Fruit fly (Drosophila melanogaster) S2 (cell line): ENCODE results near the gene CG13078.

ENCODE experiments used
- CG8478 ChIP-seq: fragments of >200 bp; optimal IDR thresholded peaks from 2 replicates; lab custom pipeline; 2018
- CTCF ChIP-seq, 2 experiments: fragments of >200 bp; optimal IDR thresholded peaks; 2 replicates each; lab custom pipeline; 2018

The CG13078 gene

DNA sequence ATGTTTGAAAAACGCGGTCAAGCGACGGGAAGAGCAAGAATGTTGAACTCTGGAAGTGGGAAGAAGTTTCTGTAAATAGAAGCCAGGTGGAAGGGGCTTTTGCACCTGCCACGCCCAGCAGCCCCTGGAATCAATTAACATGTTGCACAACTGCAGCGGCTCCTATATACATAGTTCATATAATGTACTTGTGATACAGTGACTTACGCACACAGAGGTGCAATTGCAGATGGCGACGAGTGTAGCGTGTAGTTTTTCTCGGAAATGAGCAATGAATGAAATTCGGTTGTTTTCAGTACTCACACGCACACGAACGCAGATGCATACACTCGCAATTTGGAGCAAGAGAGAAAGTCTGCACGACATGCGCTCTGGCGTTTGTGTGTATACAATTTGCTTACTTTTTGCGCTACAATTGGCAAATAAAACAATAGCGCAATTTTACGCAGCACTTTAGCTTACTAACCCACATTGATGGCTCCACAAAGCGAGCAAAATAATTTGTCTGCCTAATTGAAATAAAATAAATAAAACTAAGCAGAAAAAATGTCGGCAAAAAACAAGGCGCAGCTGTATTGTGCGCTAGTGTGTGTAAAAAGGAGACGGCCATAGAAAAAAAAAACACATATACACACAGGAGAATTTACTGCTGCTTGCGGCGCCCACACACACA is 12.7 kb downstream of the CG13078 start:
- no peak for TF ChIP-seq CG8478 (lab: Kevin White, UChicago)
- TF ChIP-seq CTCF (optimal IDR thresholded peaks at IDR 0.05; lab: Kevin White, UChicago): no peak

- no peak for TF ChIP-seq CG8478 (lab: Kevin White, UChicago)
- no peak for TF ChIP-seq CTCF (optimal IDR thresholded peaks at IDR 0.05; lab: Kevin White, UChicago)
These were observed 13.5 kb downstream of the CG13078 start, which contains the start of the genes spi and msb1l for dm6 chr2L:19577187-19577765. Gene spi, minus strand, starts transcription at chr2L:19577315. Gene msb1l, plus strand, starts transcription at chr2L:19577701.

DNA sequence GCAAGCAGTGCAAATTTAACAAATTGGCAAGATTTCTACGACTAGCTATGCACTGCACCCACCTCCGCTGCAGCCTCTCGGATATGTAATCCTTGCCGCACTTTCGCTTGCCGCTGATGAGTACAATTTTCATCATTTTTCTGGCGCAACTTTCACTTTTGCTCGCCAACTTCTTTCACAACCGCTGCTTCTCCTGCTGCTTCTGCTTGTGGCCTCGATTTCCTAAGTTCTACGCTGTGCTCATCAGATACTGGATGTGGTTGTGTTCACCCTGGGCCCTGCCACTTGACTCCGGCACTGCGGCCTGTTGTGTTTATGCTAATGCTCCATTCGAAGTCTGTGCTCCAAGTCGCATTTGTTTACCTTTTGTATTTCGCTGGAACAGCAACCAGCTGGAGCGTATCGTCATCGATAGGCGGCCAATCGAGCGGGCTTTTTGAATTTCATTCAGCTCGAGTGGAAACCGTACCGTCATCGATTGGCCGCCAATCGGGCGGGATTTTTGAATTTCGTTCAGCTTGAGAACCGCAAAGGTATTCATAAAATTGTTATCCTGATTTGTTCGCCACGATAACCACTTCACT is 16.4 kb downstream of the CG13078 start, which contains the start of gene Pmvk:
Pmvk (minus strand) TSS at position 357 of the 584 bp plus-strand sequence.
- TF ChIP-seq CTCF (optimal IDR thresholded peaks at IDR 0.05; lab: Kevin White, UChicago) (no peak), CG8478 (lab: Kevin White, UChicago) (no peak)

- TF ChIP-seq CTCF (optimal IDR thresholded peaks at IDR 0.05; lab: Kevin White, UChicago) (peak in 1 of 2 experiments; percentile 29), CG8478 (lab: Kevin White, UChicago) (no peak)
These were observed 18.5 kb downstream of the CG13078 start, which contains the start of gene Hakai for dm6 chr2L:19582185-19582584. Gene Hakai, minus strand, starts transcription at chr2L:19582474.

dm6 chr2L:19583926-19584392 is 20.2 kb downstream of the CG13078 start, which contains the start of the genes PCNA2 and CG10366:
Gene PCNA2, minus strand, starts transcription at chr2L:19583990.
Gene CG10366, plus strand, starts transcription at chr2L:19584235.
- peak; percentile 26 to 68 for TF ChIP-seq CTCF (optimal IDR thresholded peaks at IDR 0.05; lab: Kevin White, UChicago)
- TF ChIP-seq CG8478 (lab: Kevin White, UChicago): no peak

DNA sequence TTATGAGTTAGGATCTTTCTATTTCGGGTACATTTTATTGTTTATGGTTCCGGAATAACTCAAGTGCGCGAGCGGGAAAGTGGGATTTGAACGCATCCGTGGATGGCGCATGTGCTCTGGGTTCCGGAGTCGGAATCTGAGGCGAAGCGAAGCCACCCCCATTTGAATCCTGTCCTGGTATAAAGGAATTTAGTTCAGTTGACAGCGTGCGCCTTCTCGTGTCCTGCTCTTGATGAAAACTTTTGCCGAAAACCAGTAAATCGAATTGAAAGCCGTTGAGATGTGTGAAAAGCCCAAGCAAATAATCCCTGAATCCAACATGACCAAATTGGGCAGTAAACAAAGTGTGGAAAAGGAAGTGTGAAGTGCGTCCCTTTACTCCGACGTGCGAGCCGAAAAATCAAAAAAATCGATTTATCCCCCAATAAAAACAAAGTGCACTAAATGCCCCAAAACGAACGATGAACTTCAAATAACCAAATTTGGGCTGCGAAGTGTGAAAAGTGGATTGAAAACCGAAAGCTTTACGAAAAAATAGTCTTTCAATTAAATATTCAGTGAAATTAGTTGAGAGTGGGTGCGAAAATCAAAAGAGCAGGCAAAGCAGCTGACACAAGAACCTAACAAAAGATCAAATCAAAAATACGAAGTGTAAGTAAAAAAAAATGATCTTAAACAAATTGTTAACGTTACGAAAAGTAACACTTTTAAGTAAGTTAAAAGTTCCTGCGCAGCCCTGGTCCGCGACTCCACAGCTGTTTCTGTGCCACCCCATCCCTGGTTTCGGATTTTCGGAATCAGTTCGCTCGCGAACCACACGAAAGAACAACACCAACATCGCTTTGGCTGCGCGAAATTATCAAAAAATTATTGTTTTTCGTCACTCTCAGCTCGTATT is 23.0 kb downstream of the CG13078 start, which contains the start of gene Lar:
Lar (plus strand) TSS at position 188 of the 898 bp plus-strand sequence.
- TF ChIP-seq CG8478 (lab: Kevin White, UChicago): no peak
- TF ChIP-seq CTCF (optimal IDR thresholded peaks at IDR 0.05; lab: Kevin White, UChicago): peak; percentile 7 to 28

- no peak for TF ChIP-seq CG8478 (lab: Kevin White, UChicago)
- no peak for TF ChIP-seq CTCF (optimal IDR thresholded peaks at IDR 0.05; lab: Kevin White, UChicago)
These were observed 23.6 kb downstream of the CG13078 start for dm6 chr2L:19587334-19587659.

- TF ChIP-seq CG8478 (lab: Kevin White, UChicago): no peak
- TF ChIP-seq CTCF (optimal IDR thresholded peaks at IDR 0.05; lab: Kevin White, UChicago): no peak
These were observed 25.2 kb downstream of the CG13078 start for dm6 chr2L:19588924-19589323.

DNA sequence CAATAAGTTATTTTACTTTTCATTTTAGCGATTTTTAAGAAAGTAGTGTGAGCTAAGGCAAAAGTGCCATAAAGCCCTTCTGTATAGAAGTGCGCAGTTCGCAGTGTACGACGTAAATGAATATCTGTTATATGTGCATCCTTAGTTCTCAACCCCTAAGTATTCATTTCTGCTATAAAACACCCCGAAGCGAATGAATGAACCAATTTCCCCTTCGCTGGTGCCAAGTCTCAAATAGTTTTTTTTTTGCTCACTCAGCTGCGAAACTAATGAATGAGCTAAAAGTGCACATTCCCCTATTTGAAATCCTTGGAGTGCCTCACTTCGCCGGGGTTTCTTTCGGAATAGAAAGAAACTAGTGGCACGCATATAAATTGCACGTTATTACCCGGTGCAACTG is 26.9 kb downstream of the CG13078 start:
- no peak for TF ChIP-seq CG8478 (lab: Kevin White, UChicago)
- TF ChIP-seq CTCF (optimal IDR thresholded peaks at IDR 0.05; lab: Kevin White, UChicago): peak in 1 of 2 experiments; percentile 25

DNA sequence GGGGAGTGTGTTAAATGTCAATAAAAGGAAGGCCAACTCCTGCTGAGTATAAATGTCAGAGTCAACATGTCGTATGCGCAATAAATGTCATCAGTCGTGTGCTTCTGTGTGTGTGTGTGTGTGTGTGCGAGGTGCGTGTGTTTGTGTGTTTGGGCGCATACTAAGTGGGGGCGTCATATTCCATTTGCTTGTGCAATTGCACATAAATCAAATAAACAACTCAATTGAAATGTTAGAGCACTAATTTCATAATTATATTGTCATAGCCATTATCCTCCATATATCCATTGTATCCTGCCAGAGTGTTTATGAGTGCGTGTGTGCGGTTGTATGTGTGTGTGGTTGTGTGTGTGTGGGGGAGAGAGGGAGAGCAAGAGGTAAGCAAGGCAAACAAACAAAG is 30.4 kb downstream of the CG13078 start:
- TF ChIP-seq CTCF (optimal IDR thresholded peaks at IDR 0.05; lab: Kevin White, UChicago) (no peak), CG8478 (lab: Kevin White, UChicago) (no peak)

dm6 chr2L:19605365-19605921 is 41.7 kb downstream of the CG13078 start:
- TF ChIP-seq CTCF (optimal IDR thresholded peaks at IDR 0.05; lab: Kevin White, UChicago): no peak
- no peak for TF ChIP-seq CG8478 (lab: Kevin White, UChicago)

dm6 chr2L:19606318-19606717 is 42.6 kb downstream of the CG13078 start, which contains the start of gene CG46244:
Gene CG46244, plus strand, starts transcription at chr2L:19606569.
- no peak for TF ChIP-seq CG8478 (lab: Kevin White, UChicago)
- no peak for TF ChIP-seq CTCF (optimal IDR thresholded peaks at IDR 0.05; lab: Kevin White, UChicago)
